Comparison of ENCODE assay signal across 1 worm cellular context in genomic region chrIV:9376550-9376949, ce11.
TF ChIP-seq lines count a peak whose summit lies in the region.

No protein-coding gene starts in this region.

TF ChIP-seq in whole organism, L1 larva, 84 proteins besides CTCF, POLR2A, EP300 and RAD21 (continued from another document):
- TF ChIP-seq elt-3 (tag; optimal IDR thresholded peaks at IDR 0.05; lab: Kevin White, UChicago) (peak in 5 of 6 experiments; percentile 75 to 89 (median 82)), nhr-71 (tag; optimal IDR thresholded peaks at IDR 0.05; lab: Kevin White, UChicago) (peak; percentile 19), dsc-1 (tag; optimal IDR thresholded peaks at IDR 0.05; lab: Kevin White, UChicago) (no peak), pax-3 (tag; optimal IDR thresholded peaks at IDR 0.05; lab: Kevin White, UChicago) (no peak), C16A3.4 (tag; optimal IDR thresholded peaks at IDR 0.05; lab: Kevin White, UChicago) (no peak), zip-4 (GFP tag; optimal IDR thresholded peaks at IDR 0.05; lab: Kevin White, UChicago) (no peak), hlh-17 (GFP tag; optimal IDR thresholded peaks at IDR 0.05; lab: Kevin White, UChicago; ENCODE audit: borderline replicate concordance) (no peak), fkh-8 (tag; optimal IDR thresholded peaks at IDR 0.05; lab: Kevin White, UChicago) (no peak)
TF ChIP-seq in whole organism, L1 larva: peak in this region for 6.
